Fruit fly (Drosophila melanogaster): Measurements from ENCODE around the gene CG9536.
A peak's percentile ranks its signal among the peaks of the same experiment; 100 is the strongest.

Gene CG9536

DNA sequence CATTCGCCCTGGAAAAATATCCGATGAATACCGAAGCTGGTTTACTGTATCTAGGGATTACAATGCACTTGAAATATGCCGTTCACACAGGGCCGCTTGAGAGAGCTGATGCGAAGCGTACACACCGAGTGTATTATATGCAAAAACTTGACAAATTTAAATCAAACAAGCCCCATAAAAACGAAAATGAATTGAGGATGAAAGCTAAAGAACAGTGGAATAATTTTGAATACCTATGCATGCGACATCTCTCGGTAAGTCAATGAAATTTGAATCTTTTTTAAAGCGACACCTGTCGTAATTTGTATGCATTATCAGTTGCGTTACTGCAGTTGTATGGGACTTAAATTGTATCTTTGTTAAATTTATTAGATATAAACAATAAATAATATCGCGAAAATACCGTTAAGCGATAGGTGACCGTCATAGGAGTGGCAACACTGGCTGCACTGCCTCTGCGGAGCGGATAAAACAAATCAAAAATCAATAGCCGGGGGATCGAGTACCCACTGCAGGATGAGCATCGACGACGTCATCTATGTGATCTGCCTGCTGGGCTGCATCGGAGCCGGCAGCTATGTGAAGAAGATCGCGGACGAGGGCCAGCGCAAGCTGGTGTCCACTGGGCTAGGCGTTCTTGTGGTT is 20.7 kb downstream of the CG9536 start, which contains the start of gene frj (continued):
- peak; percentile 59; the same call in 2 of the 3 replicates for TF ChIP-seq zfh1 (GFP tag; IDR thresholded peaks at IDR 0.05)
- peak; percentile 57; the same call in 2 of the 3 replicates for TF ChIP-seq hb (GFP tag; IDR thresholded peaks at IDR 0.05; ENCODE audit: partially characterized antibody)
- peak; percentile 29 for TF ChIP-seq MESR4 (GFP tag; optimal IDR thresholded peaks at IDR 0.05)
- no peak for TF ChIP-seq Doc2 (GFP tag; IDR thresholded peaks at IDR 0.05)
- peak; percentile 55 for TF ChIP-seq E2f2 (GFP tag; IDR thresholded peaks at IDR 0.05)
- TF ChIP-seq mld (GFP tag; IDR thresholded peaks at IDR 0.05; ENCODE audit: partially characterized antibody) = no peak
- no peak for TF ChIP-seq TFAM (GFP tag; optimal IDR thresholded peaks at IDR 0.05)
- TF ChIP-seq sim (GFP tag; IDR thresholded peaks at IDR 0.05) = no peak
- peak; percentile 40 for TF ChIP-seq twi (tag; optimal IDR thresholded peaks at IDR 0.05)
- peak; percentile 77 for TF ChIP-seq CG32532 (GFP tag; IDR thresholded peaks at IDR 0.05)
- TF ChIP-seq Camta (GFP tag; optimal IDR thresholded peaks at IDR 0.05) = peak; percentile 21
- TF ChIP-seq CG30431 (GFP tag; optimal IDR thresholded peaks at IDR 0.05) = peak; percentile 51
- peak; percentile 9 for TF ChIP-seq CG5180 (GFP tag; optimal IDR thresholded peaks at IDR 0.05)
- TF ChIP-seq CG18011 (GFP tag; optimal IDR thresholded peaks at IDR 0.05) = no peak
- TF ChIP-seq CG18764 (GFP tag; optimal IDR thresholded peaks at IDR 0.05) = peak; percentile 53
- TF ChIP-seq toy (GFP tag; IDR thresholded peaks at IDR 0.05) = no peak
- peak; percentile 48 for TF ChIP-seq her (GFP tag; optimal IDR thresholded peaks at IDR 0.05)
- TF ChIP-seq Deaf1 (tag; optimal IDR thresholded peaks at IDR 0.05) = peak; percentile 19
- peak; percentile 4 for TF ChIP-seq CG13296 (GFP tag; optimal IDR thresholded peaks at IDR 0.05)
- no peak for TF ChIP-seq sqz (GFP tag; optimal IDR thresholded peaks at IDR 0.05)
- peak; percentile 50 for TF ChIP-seq CG10147 (GFP tag; optimal IDR thresholded peaks at IDR 0.05)
- no peak for TF ChIP-seq CG4854 (GFP tag; optimal IDR thresholded peaks at IDR 0.05)
- no peak for TF ChIP-seq Taf1 (GFP tag; IDR thresholded peaks at IDR 0.05)
- no peak for TF ChIP-seq ac (GFP tag; optimal IDR thresholded peaks at IDR 0.05)
- TF ChIP-seq CG8924 (tag; optimal IDR thresholded peaks at IDR 0.05) = peak; percentile 60
- TF ChIP-seq CG8944 (GFP tag; optimal IDR thresholded peaks at IDR 0.05) = peak; percentile 75
- peak; percentile 73 for TF ChIP-seq tx (GFP tag; optimal IDR thresholded peaks at IDR 0.05)
- TF ChIP-seq nom (GFP tag; optimal IDR thresholded peaks at IDR 0.05) = no peak
- peak; percentile 67 for TF ChIP-seq bab2 (GFP tag; optimal IDR thresholded peaks at IDR 0.05)
- peak; percentile 79 for TF ChIP-seq maf-S (GFP tag; optimal IDR thresholded peaks at IDR 0.05)
- TF ChIP-seq Myb (GFP tag; optimal IDR thresholded peaks at IDR 0.05) = peak; percentile 69
- TF ChIP-seq CG7556 (GFP tag; optimal IDR thresholded peaks at IDR 0.05) = peak; percentile 32
- peak; percentile 67; the same call in 2 of the 3 replicates for TF ChIP-seq otp (GFP tag; IDR thresholded peaks at IDR 0.05)
- TF ChIP-seq zfh2 (GFP tag; optimal IDR thresholded peaks at IDR 0.05) = peak; percentile 68
- no peak for TF ChIP-seq Elba2 (GFP tag; optimal IDR thresholded peaks at IDR 0.05)
- TF ChIP-seq CG18599 (GFP tag; optimal IDR thresholded peaks at IDR 0.05) = peak; percentile 46
- no peak for TF ChIP-seq CG2129 (GFP tag; IDR thresholded peaks at IDR 0.05; ENCODE audit: partially characterized antibody)
- no peak; the same call in 1 of the 2 replicates for TF ChIP-seq wdn (GFP tag; IDR thresholded peaks at IDR 0.05)
- TF ChIP-seq yki (optimal IDR thresholded peaks at IDR 0.05) = no peak
- no peak for TF ChIP-seq CG3163 (GFP tag; optimal IDR thresholded peaks at IDR 0.05)
- TF ChIP-seq CG17802 (tag; optimal IDR thresholded peaks at IDR 0.05) = peak; percentile 95
- peak; percentile 26 for TF ChIP-seq CG17568 (GFP tag; optimal IDR thresholded peaks at IDR 0.05)
- TF ChIP-seq CG15269 (tag; optimal IDR thresholded peaks at IDR 0.05) = peak; percentile 69
- TF ChIP-seq CG16813 (GFP tag; IDR thresholded peaks at IDR 0.05; ENCODE audit: partially characterized antibody) = peak; percentile 72; the same call in 2 of the 3 replicates
- no peak for TF ChIP-seq CG3407 (GFP tag; optimal IDR thresholded peaks at IDR 0.05)
- peak; percentile 84 for TF ChIP-seq Rfx (GFP tag; IDR thresholded peaks at IDR 0.05)
- TF ChIP-seq tgo (GFP tag; IDR thresholded peaks at IDR 0.05) = peak; percentile 67
- no peak for TF ChIP-seq Poxn (GFP tag; IDR thresholded peaks at IDR 0.05)
- TF ChIP-seq sisA (GFP tag; IDR thresholded peaks at IDR 0.05) = peak; percentile 68
- TF ChIP-seq fd3F (GFP tag; optimal IDR thresholded peaks at IDR 0.05) = peak; percentile 54
